Worm (Caenorhabditis elegans) whole organism, midembryonic: ENCODE data around the gene C15H7.3.

Experiments
- T22C8.4 ChIP-seq: fragments of 200-800 bp; sonication (Bioruptor generic); IDR thresholded peaks from 2 replicates; pipeline ENCODE4 v1.3.6; 2022; ENCODE audit warnings: missing genetic modification characterization, missing compliant biosample characterization
- cog-1 ChIP-seq: sonication (generic microtip); optimal IDR thresholded peaks from 2 replicates; lab custom pipeline; 2016; ENCODE audit warnings: missing genetic modification characterization, missing compliant biosample characterization
- flt-1 ChIP-seq: fragments of 200-800 bp; sonication (Bioruptor generic); IDR thresholded peaks from 2 replicates; pipeline ENCODE4 v1.3.6; 2022; ENCODE audit warnings: missing genetic modification characterization, missing compliant biosample characterization
- klf-2 ChIP-seq: fragments of 200-800 bp; sonication (Bioruptor generic); conservative IDR thresholded peaks from 2 replicates; pipeline ENCODE4 v1.3.6; 2022; ENCODE audit warnings: missing genetic modification reagents, missing genetic modification characterization, missing compliant biosample characterization
- ref-1 ChIP-seq: fragments of 200-800 bp; sonication (Bioruptor generic); conservative IDR thresholded peaks from 2 replicates; pipeline ENCODE4 v1.3.6; 2022; ENCODE audit warnings: missing genetic modification reagents, missing genetic modification characterization, missing compliant biosample characterization
- tab-1 ChIP-seq: fragments of 200-800 bp; sonication (Bioruptor generic); IDR thresholded peaks from 2 replicates; pipeline ENCODE4 v1.3.6; 2022; ENCODE audit warnings: missing genetic modification characterization, missing compliant biosample characterization

- TF ChIP-seq cog-1 (tag; lab: Kevin White, UChicago) (no peak), flt-1 (no peak), tab-1 (GFP tag; lab: Robert Waterston, UW) (no peak), klf-2 (GFP tag; lab: Robert Waterston, UW) (no peak), ref-1 (GFP tag; lab: Robert Waterston, UW) (no peak), T22C8.4 (GFP tag; lab: Robert Waterston, UW) (no peak)
Observed at ce11 chrIII:9637016-9637415, 14.8 kb downstream of the C15H7.3 start, which contains the start of gene gei-13.
